Fruit fly (Drosophila melanogaster): ENCODE measurements around the gene CG32986.

Gene CG32986

dm6 chr2L:8859839-8860238 lies 2.7 kb upstream of the CG32986 start (continued):
- TF ChIP-seq Dip3 (GFP tag; optimal IDR thresholded peaks at IDR 0.05) (no peak), Six4 (GFP tag; optimal IDR thresholded peaks at IDR 0.05) (no peak), CG9797 (GFP tag; optimal IDR thresholded peaks at IDR 0.05) (no peak), phol (tag; optimal IDR thresholded peaks at IDR 0.05) (no peak), CG31224 (GFP tag; IDR thresholded peaks at IDR 0.05) (no peak), CG6854 (GFP tag; optimal IDR thresholded peaks at IDR 0.05) (no peak), fu2 (GFP tag; optimal IDR thresholded peaks at IDR 0.05) (no peak), cas (GFP tag; IDR thresholded peaks at IDR 0.05) (no peak), dimm (GFP tag; IDR thresholded peaks at IDR 0.05) (no peak), CG2199 (GFP tag; IDR thresholded peaks at IDR 0.05) (0 out of 3 replicates have a peak, but pooled peaks have one; percentile 30), CG3726 (GFP tag; IDR thresholded peaks at IDR 0.05) (no peak), slp2 (GFP tag; optimal IDR thresholded peaks at IDR 0.05) (no peak), Dp (GFP tag; optimal IDR thresholded peaks at IDR 0.05) (no peak), ab (GFP tag; optimal IDR thresholded peaks at IDR 0.05) (no peak), Dfd (GFP tag; optimal IDR thresholded peaks at IDR 0.05) (no peak), CG10959 (GFP tag; IDR thresholded peaks at IDR 0.05) (no peak), CG8359 (GFP tag; optimal IDR thresholded peaks at IDR 0.05; ENCODE audit: borderline replicate concordance) (peak; percentile 15), sob (GFP tag; IDR thresholded peaks at IDR 0.05) (no peak), CG13775 (GFP tag; optimal IDR thresholded peaks at IDR 0.05) (no peak), dmrt11E (tag; optimal IDR thresholded peaks at IDR 0.05) (peak; percentile 37), CG6683 (GFP tag; optimal IDR thresholded peaks at IDR 0.05) (no peak), CG33213 (GFP tag; optimal IDR thresholded peaks at IDR 0.05) (no peak), NC2α (GFP tag; optimal IDR thresholded peaks at IDR 0.05) (no peak), CG9727 (GFP tag; optimal IDR thresholded peaks at IDR 0.05) (peak; percentile 37), jing (GFP tag; optimal IDR thresholded peaks at IDR 0.05) (no peak), CG12071 (GFP tag; optimal IDR thresholded peaks at IDR 0.05) (peak; percentile 27), CG18619 (GFP tag; optimal IDR thresholded peaks at IDR 0.05) (no peak), CG12744 (GFP tag; optimal IDR thresholded peaks at IDR 0.05) (no peak), CG1792 (GFP tag; optimal IDR thresholded peaks at IDR 0.05) (no peak), CG13624 (GFP tag; optimal IDR thresholded peaks at IDR 0.05) (no peak), CG11085 (GFP tag; IDR thresholded peaks at IDR 0.05) (no peak), Awh (GFP tag; IDR thresholded peaks at IDR 0.05) (peak; percentile 49; the same call in 1 of the 2 replicates), mld (GFP tag; IDR thresholded peaks at IDR 0.05; ENCODE audit: partially characterized antibody) (no peak), her (GFP tag; optimal IDR thresholded peaks at IDR 0.05) (no peak), CG1603 (tag; optimal IDR thresholded peaks at IDR 0.05) (peak; percentile 32), CG12104 (GFP tag; optimal IDR thresholded peaks at IDR 0.05) (no peak), CG14965 (GFP tag; optimal IDR thresholded peaks at IDR 0.05; ENCODE audit: borderline replicate concordance) (no peak), CG13287 (GFP tag; IDR thresholded peaks at IDR 0.05; ENCODE audit: partially characterized antibody) (no peak), Med (GFP tag) (peak; percentile 77), Hmr (GFP tag; optimal IDR thresholded peaks at IDR 0.05) (peak; percentile 43), CG12155 (GFP tag; optimal IDR thresholded peaks at IDR 0.05) (no peak), Mad (GFP tag; optimal IDR thresholded peaks at IDR 0.05) (no peak), E2f2 (GFP tag; IDR thresholded peaks at IDR 0.05) (no peak), Stat92E (GFP tag; optimal IDR thresholded peaks at IDR 0.05) (no peak), vnd (GFP tag; IDR thresholded peaks at IDR 0.05; ENCODE audit: partially characterized antibody) (no peak), CG30403 (GFP tag; optimal IDR thresholded peaks at IDR 0.05) (no peak), TFAM (GFP tag; optimal IDR thresholded peaks at IDR 0.05) (no peak), CG3163 (GFP tag; optimal IDR thresholded peaks at IDR 0.05) (no peak), CG17361 (GFP tag; IDR thresholded peaks at IDR 0.05) (no peak), ftz-f1 (GFP tag; optimal IDR thresholded peaks at IDR 0.05) (no peak), Ets97D (GFP tag; optimal IDR thresholded peaks at IDR 0.05) (no peak), Taf1 (GFP tag; IDR thresholded peaks at IDR 0.05) (no peak)

Data from whole organism, embryonic.